Worm (Caenorhabditis elegans) whole organism, L3 larva: Measurements from ENCODE around the gene smc-5.

Source experiments
- R02D3.7 ChIP-seq: fragments of 150-350 bp; optimal IDR thresholded peaks from 2 replicates; lab custom pipeline; 2014; ENCODE audit warnings: missing biosample characterization, missing genetic modification characterization
- ama-1 ChIP-seq: fragments of 150-350 bp; optimal IDR thresholded peaks from 2 replicates; lab custom pipeline; 2018
- ceh-16 ChIP-seq: sonication (generic microtip); optimal IDR thresholded peaks from 2 replicates; lab custom pipeline; 2017; ENCODE audit warnings: missing biosample characterization, missing genetic modification characterization
- ceh-28 ChIP-seq: fragments of 150-350 bp; optimal IDR thresholded peaks from 2 replicates; lab custom pipeline; 2014; ENCODE audit warnings: missing biosample characterization, missing genetic modification reagents, missing genetic modification characterization
- egl-27 ChIP-seq: sonication (generic microtip); optimal IDR thresholded peaks from 4 replicates; lab custom pipeline; 2017; ENCODE audit warnings: missing biosample characterization, missing genetic modification reagents, missing genetic modification characterization
- egl-5 ChIP-seq: fragments of 150-350 bp; optimal IDR thresholded peaks from 2 replicates; lab custom pipeline; 2017; ENCODE audit warnings: missing biosample characterization, missing genetic modification reagents, missing genetic modification characterization, inconsistent platforms
- elt-1 ChIP-seq: fragments of 150-350 bp; optimal IDR thresholded peaks from 2 replicates; lab custom pipeline; 2014; ENCODE audit warnings: missing biosample characterization, missing genetic modification characterization
- elt-3 ChIP-seq, 3 experiments: fragments of 150-350 bp in 1 of 3; sonication (generic microtip) in 2 of 3; optimal IDR thresholded peaks; 2 replicates in 2 of 3; 4 replicates in 1 of 3; lab custom pipeline; 2014 to 2017; ENCODE audit warnings: missing biosample characterization in 3 of 3, missing genetic modification characterization in 3 of 3
- eor-1 ChIP-seq, 2 experiments: fragments of 150-350 bp; optimal IDR thresholded peaks; 2 replicates each; lab custom pipeline; 2014 to 2018; ENCODE audit warnings: missing biosample characterization in 2 of 2, missing genetic modification characterization in 2 of 2
- fkh-10 ChIP-seq: sonication (generic microtip); optimal IDR thresholded peaks from 2 replicates; lab custom pipeline; 2017; ENCODE audit warnings: missing biosample characterization, missing genetic modification reagents, missing genetic modification characterization
- fkh-2 ChIP-seq: fragments of 150-350 bp; optimal IDR thresholded peaks from 2 replicates; lab custom pipeline; 2014; ENCODE audit warnings: missing biosample characterization, missing genetic modification reagents, missing genetic modification characterization
- fos-1 ChIP-seq: fragments of 150-350 bp; optimal IDR thresholded peaks from 2 replicates; lab custom pipeline; 2014; ENCODE audit warnings: missing biosample characterization, missing genetic modification characterization
- hmg-11 ChIP-seq: sonication (generic microtip); optimal IDR thresholded peaks from 2 replicates; lab custom pipeline; 2016; ENCODE audit warnings: missing genetic modification characterization, missing compliant biosample characterization
- jun-1 ChIP-seq: fragments of 150-350 bp; optimal IDR thresholded peaks from 2 replicates; lab custom pipeline; 2014; ENCODE audit warnings: missing biosample characterization, missing genetic modification reagents, missing genetic modification characterization
- lin-15B ChIP-seq: fragments of 150-350 bp; optimal IDR thresholded peaks from 2 replicates; lab custom pipeline; 2014; ENCODE audit warnings: missing biosample characterization, missing genetic modification characterization
- lin-39 ChIP-seq: fragments of 150-350 bp; optimal IDR thresholded peaks from 2 replicates; lab custom pipeline; 2018; ENCODE audit warnings: missing biosample characterization, missing genetic modification reagents, missing genetic modification characterization
- lsy-12 ChIP-seq: sonication (generic microtip); optimal IDR thresholded peaks from 2 replicates; lab custom pipeline; 2016; ENCODE audit warnings: mild to moderate bottlenecking, missing genetic modification characterization, missing compliant biosample characterization
- mdl-1 ChIP-seq: fragments of 150-350 bp; optimal IDR thresholded peaks from 2 replicates; lab custom pipeline; 2014; ENCODE audit warnings: missing biosample characterization, missing genetic modification characterization
- nfya-1 ChIP-seq: sonication (generic microtip); optimal IDR thresholded peaks from 2 replicates; lab custom pipeline; 2017; ENCODE audit warnings: missing genetic modification characterization, mild to moderate bottlenecking, missing compliant biosample characterization, antibody characterized with exemption, moderate library complexity; ENCODE audit not compliant: insufficient read depth
- nhr-12 ChIP-seq: fragments of 150-350 bp; optimal IDR thresholded peaks from 2 replicates; lab custom pipeline; 2014; ENCODE audit warnings: missing biosample characterization, missing genetic modification characterization
- nhr-23 ChIP-seq: fragments of 150-350 bp; optimal IDR thresholded peaks from 2 replicates; lab custom pipeline; 2014; ENCODE audit warnings: missing biosample characterization, missing genetic modification reagents, missing genetic modification characterization
- nhr-237 ChIP-seq: fragments of 150-350 bp; optimal IDR thresholded peaks from 2 replicates; lab custom pipeline; 2014; ENCODE audit warnings: missing biosample characterization, missing genetic modification characterization
- nhr-25 ChIP-seq: sonication (generic microtip); optimal IDR thresholded peaks from 2 replicates; lab custom pipeline; 2017; ENCODE audit warnings: missing biosample characterization, missing genetic modification characterization
- nhr-43 ChIP-seq: sonication (generic microtip); optimal IDR thresholded peaks from 2 replicates; lab custom pipeline; 2016; ENCODE audit warnings: mild to moderate bottlenecking, missing genetic modification characterization, missing compliant biosample characterization; ENCODE audit not compliant: poor library complexity, severe bottlenecking
- nhr-67 ChIP-seq: fragments of 150-350 bp; optimal IDR thresholded peaks from 2 replicates; lab custom pipeline; 2014; ENCODE audit warnings: missing biosample characterization, missing genetic modification characterization
- nhr-76 ChIP-seq: fragments of 150-350 bp; sonication (generic microtip); optimal IDR thresholded peaks from 5 replicates; lab custom pipeline; 2014; ENCODE audit warnings: missing biosample characterization, missing genetic modification characterization
- pha-4 ChIP-seq: fragments of 150-350 bp; optimal IDR thresholded peaks from 2 replicates; lab custom pipeline; 2014; ENCODE audit warnings: missing biosample characterization, missing genetic modification reagents, missing genetic modification characterization
- pqm-1 ChIP-seq: fragments of 150-350 bp; optimal IDR thresholded peaks from 2 replicates; lab custom pipeline; 2017; ENCODE audit warnings: missing biosample characterization, missing genetic modification characterization, inconsistent platforms
- sea-2 ChIP-seq: fragments of 150-350 bp; sonication (generic microtip); optimal IDR thresholded peaks from 4 replicates; lab custom pipeline; 2014; ENCODE audit warnings: missing biosample characterization, missing genetic modification reagents, missing genetic modification characterization
- snpc-4 ChIP-seq: fragments of 150-350 bp; optimal IDR thresholded peaks from 2 replicates; lab custom pipeline; 2014; ENCODE audit warnings: missing biosample characterization, missing genetic modification characterization
- unc-39 ChIP-seq: sonication (generic microtip); optimal IDR thresholded peaks from 4 replicates; lab custom pipeline; 2017; ENCODE audit warnings: missing biosample characterization, missing genetic modification characterization
- unc-62 ChIP-seq: fragments of 150-350 bp; sonication (generic microtip); optimal IDR thresholded peaks from 4 replicates; lab custom pipeline; 2014; ENCODE audit warnings: missing biosample characterization, missing genetic modification reagents, missing genetic modification characterization
- ztf-11 ChIP-seq: fragments of 150-350 bp; optimal IDR thresholded peaks from 2 replicates; lab custom pipeline; 2014; ENCODE audit warnings: missing biosample characterization, missing genetic modification characterization

smc-5 gene

ce11 chrII:5058036-5058435 is 3.9 kb upstream of the smc-5 start, which contains the start of gene C27A2.12:
Gene C27A2.12, minus strand, starts transcription at chrII:5058136.
- no peak for TF ChIP-seq lsy-12 (tag; lab: Kevin White, UChicago)
- TF ChIP-seq nhr-76 (tag; lab: Kevin White, UChicago), result no peak
- TF ChIP-seq elt-1 (tag; lab: Kevin White, UChicago), result no peak
- TF ChIP-seq fkh-2 (tag; lab: Kevin White, UChicago), result no peak
- TF ChIP-seq ceh-28 (tag; lab: Kevin White, UChicago), result no peak
- TF ChIP-seq unc-62 (GFP tag; lab: Kevin White, UChicago), result no peak
- TF ChIP-seq unc-39 (tag; lab: Kevin White, UChicago), result no peak
- TF ChIP-seq fkh-10 (GFP tag; lab: Kevin White, UChicago), result no peak
- TF ChIP-seq egl-27, result no peak
- TF ChIP-seq nhr-25, result no peak
- no peak for TF ChIP-seq mdl-1
- no peak for TF ChIP-seq pha-4
- no peak for TF ChIP-seq nhr-12
- no peak for TF ChIP-seq ama-1 (lab: Kevin White, UChicago)
- TF ChIP-seq jun-1 (tag; lab: Kevin White, UChicago), result no peak
- no peak for TF ChIP-seq lin-15B (tag; lab: Kevin White, UChicago)

- TF ChIP-seq lsy-12 (tag; lab: Kevin White, UChicago) (no peak), lin-15B (tag; lab: Kevin White, UChicago) (no peak), R02D3.7 (tag; lab: Kevin White, UChicago) (no peak), snpc-4 (no peak), nhr-23 (tag; lab: Kevin White, UChicago) (no peak), ceh-28 (tag; lab: Kevin White, UChicago) (no peak), ama-1 (lab: Kevin White, UChicago) (no peak), lin-39 (tag; lab: Kevin White, UChicago) (no peak), fkh-2 (tag; lab: Kevin White, UChicago) (no peak), nhr-67 (tag; lab: Kevin White, UChicago) (no peak), nhr-76 (tag; lab: Kevin White, UChicago) (no peak), pqm-1 (tag; lab: Kevin White, UChicago) (no peak), egl-27 (no peak), nhr-237 (tag; lab: Kevin White, UChicago) (no peak), ztf-11 (tag; lab: Kevin White, UChicago) (no peak), jun-1 (tag; lab: Kevin White, UChicago) (no peak), sea-2 (GFP tag; lab: Kevin White, UChicago) (no peak), fos-1 (no peak)
Observed at ce11 chrII:5060719-5061118, 1.2 kb upstream of the smc-5 start, which contains the start of gene pho-12. Gene pho-12, minus strand, starts transcription at chrII:5060819.

- no peak for TF ChIP-seq eor-1 (tag; optimal IDR thresholded peaks at IDR 0.05; lab: Kevin White, UChicago)
- no peak for TF ChIP-seq hmg-11 (tag; lab: Kevin White, UChicago)
- TF ChIP-seq lin-15B (tag; lab: Kevin White, UChicago), result no peak
Observed at ce11 chrII:5066967-5067366, 5.0 kb downstream of the smc-5 start.

- TF ChIP-seq nhr-43 (tag; lab: Kevin White, UChicago) (no peak), fkh-10 (GFP tag; lab: Kevin White, UChicago) (no peak), egl-5 (tag; lab: Kevin White, UChicago) (no peak), eor-1 (tag; optimal IDR thresholded peaks at IDR 0.05; lab: Kevin White, UChicago) (no peak), nhr-237 (tag; lab: Kevin White, UChicago) (no peak), ceh-28 (tag; lab: Kevin White, UChicago) (no peak), lsy-12 (tag; lab: Kevin White, UChicago) (no peak), ceh-16 (tag; lab: Kevin White, UChicago) (no peak), lin-39 (tag; lab: Kevin White, UChicago) (no peak)
Observed at ce11 chrII:5067927-5068326, 6.0 kb downstream of the smc-5 start, which contains the start of gene C27A2.8. Gene C27A2.8, minus strand, starts transcription at chrII:5068043.

ce11 chrII:5069525-5069924 is 7.6 kb downstream of the smc-5 start, which contains the start of gene idpb-2:
Gene idpb-2, minus strand, starts transcription at chrII:5069625.
- no peak for TF ChIP-seq elt-3 (tag; optimal IDR thresholded peaks at IDR 0.05; lab: Kevin White, UChicago)
- no peak for TF ChIP-seq nfya-1 (tag; lab: Kevin White, UChicago)
- TF ChIP-seq nhr-25, result no peak
- no peak for TF ChIP-seq hmg-11 (tag; lab: Kevin White, UChicago)
